Worm (Caenorhabditis elegans): ENCODE measurements around the gene F59A2.5.

DNA sequence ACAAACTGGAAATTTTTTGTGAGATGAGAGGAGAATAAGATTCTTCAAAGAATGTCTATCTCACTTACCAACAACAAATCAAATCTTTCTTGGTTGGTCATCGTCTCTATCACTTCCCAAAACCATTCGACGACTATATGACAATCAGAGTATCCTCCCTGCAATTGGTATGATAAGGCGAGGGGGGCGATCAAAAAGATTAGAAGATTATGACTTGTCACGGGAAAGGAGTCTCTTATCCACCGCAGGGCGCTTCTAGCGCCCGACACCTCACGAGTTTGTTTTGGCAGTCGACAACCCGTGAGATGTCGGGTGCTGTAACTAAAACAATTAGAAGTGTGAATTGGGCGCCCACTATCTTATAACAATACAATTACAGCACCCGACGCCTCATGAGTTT, 27.0 kb upstream of the F59A2.5 start:
- TF ChIP-seq ceh-79 (tag; optimal IDR thresholded peaks at IDR 0.05) (no peak), lin-35 (GFP tag; optimal IDR thresholded peaks at IDR 0.05) (no peak), egrh-3 (GFP tag; IDR thresholded peaks at IDR 0.05) (no peak), dpl-1 (GFP tag; optimal IDR thresholded peaks at IDR 0.05) (no peak), ama-1 (optimal IDR thresholded peaks at IDR 0.05) (no peak), ama-1 (GFP tag; optimal IDR thresholded peaks at IDR 0.05) (no peak), ztf-6 (GFP tag; IDR thresholded peaks at IDR 0.05) (no peak), efl-1 (GFP tag; optimal IDR thresholded peaks at IDR 0.05) (no peak), F33H1.4 (GFP tag; IDR thresholded peaks at IDR 0.05) (no peak), F49E8.2 (tag; optimal IDR thresholded peaks at IDR 0.05; ENCODE audit: insufficient read depth) (no peak)

All from whole organism, young adult.